Worm (Caenorhabditis elegans) whole organism, L1 larva: ENCODE data around the gene rps-13.

Experiments used
- C16A3.4 ChIP-seq: fragments of 150-350 bp; optimal IDR thresholded peaks from 2 replicates; lab custom pipeline; 2014; ENCODE audit warnings: missing biosample characterization, missing genetic modification characterization
- C34B4.2 ChIP-seq: sonication (generic microtip); optimal IDR thresholded peaks from 2 replicates; lab custom pipeline; 2017; ENCODE audit warnings: mild to moderate bottlenecking, missing genetic modification characterization, missing compliant biosample characterization
- aha-1 ChIP-seq: fragments of 150-350 bp; optimal IDR thresholded peaks from 2 replicates; lab custom pipeline; 2014; ENCODE audit warnings: missing biosample characterization, missing genetic modification characterization
- alr-1 ChIP-seq: fragments of 200-800 bp; sonication (Bioruptor generic); optimal IDR thresholded peaks from 2 replicates; lab custom pipeline; 2018; ENCODE audit warnings: borderline replicate concordance, mild to moderate bottlenecking, missing genetic modification characterization, missing compliant biosample characterization
- blmp-1 ChIP-seq: fragments of 150-350 bp; optimal IDR thresholded peaks from 2 replicates; lab custom pipeline; 2014; ENCODE audit warnings: missing biosample characterization, missing genetic modification characterization
- ceh-63 ChIP-seq: fragments of 200-800 bp; sonication (Bioruptor generic); optimal IDR thresholded peaks from 2 replicates; lab custom pipeline; 2018; ENCODE audit warnings: mild to moderate bottlenecking, missing genetic modification characterization, missing compliant biosample characterization
- ceh-8 ChIP-seq: fragments of 200-800 bp; sonication (Bioruptor generic); optimal IDR thresholded peaks from 2 replicates; lab custom pipeline; 2018; ENCODE audit warnings: mild to moderate bottlenecking, missing genetic modification characterization, moderate library complexity, missing compliant biosample characterization
- ceh-88 ChIP-seq: fragments of 200-800 bp; sonication (Bioruptor generic); IDR thresholded peaks from 2 replicates; pipeline ENCODE4 v1.3.6; 2022; ENCODE audit warnings: missing genetic modification characterization, missing compliant biosample characterization
- dpl-1 ChIP-seq, 3 experiments: fragments of 150-350 bp in 2 of 3; sonication (generic microtip) in 1 of 3; optimal IDR thresholded peaks; 2 replicates each; lab custom pipeline; 2014 to 2017; ENCODE audit warnings: missing biosample characterization in 3 of 3, missing genetic modification characterization in 3 of 3, missing genetic modification reagents in 3 of 3
- dsc-1 ChIP-seq: sonication (generic microtip); optimal IDR thresholded peaks from 2 replicates; lab custom pipeline; 2016; ENCODE audit warnings: mild to moderate bottlenecking, missing genetic modification characterization, missing compliant biosample characterization
- efl-3 ChIP-seq: fragments of 200-800 bp; sonication (Bioruptor generic); optimal IDR thresholded peaks from 2 replicates; lab custom pipeline; 2018; ENCODE audit warnings: mild to moderate bottlenecking, missing genetic modification characterization, missing compliant biosample characterization
- elt-2 ChIP-seq: sonication (generic microtip); optimal IDR thresholded peaks from 2 replicates; lab custom pipeline; 2016; ENCODE audit warnings: missing genetic modification characterization, mild to moderate bottlenecking, inconsistent platforms, missing compliant biosample characterization, missing genetic modification reagents
- elt-3 ChIP-seq, 6 experiments: fragments of 150-350 bp in 1 of 6; sonication (generic microtip); optimal IDR thresholded peaks; 2 replicates each; lab custom pipeline; 2017 to 2018; ENCODE audit warnings: missing biosample characterization in 6 of 6, missing genetic modification characterization in 6 of 6, inconsistent platforms in 1 of 6
- ets-5 ChIP-seq: fragments of 200-800 bp; sonication (Bioruptor generic); IDR thresholded peaks from 2 replicates; pipeline ENCODE4 v1.3.6; 2022; ENCODE audit warnings: missing genetic modification characterization, missing compliant biosample characterization
- fkh-10 ChIP-seq: sonication (generic microtip); optimal IDR thresholded peaks from 2 replicates; lab custom pipeline; 2017; ENCODE audit warnings: missing biosample characterization, missing genetic modification reagents, missing genetic modification characterization
- fkh-8 ChIP-seq: sonication (generic microtip); optimal IDR thresholded peaks from 2 replicates; lab custom pipeline; 2016; ENCODE audit warnings: mild to moderate bottlenecking, missing genetic modification characterization, missing compliant biosample characterization
- fos-1 ChIP-seq: fragments of 150-350 bp; optimal IDR thresholded peaks from 2 replicates; lab custom pipeline; 2014; ENCODE audit warnings: missing biosample characterization, missing genetic modification characterization
- hlh-17 ChIP-seq: fragments of 200-800 bp; sonication (Bioruptor generic); optimal IDR thresholded peaks from 2 replicates; lab custom pipeline; 2018; ENCODE audit warnings: missing genetic modification characterization, mild to moderate bottlenecking, missing compliant biosample characterization, moderate library complexity, borderline replicate concordance
- hlh-4 ChIP-seq: sonication (generic microtip); optimal IDR thresholded peaks from 2 replicates; lab custom pipeline; 2016; ENCODE audit warnings: mild to moderate bottlenecking, missing genetic modification characterization, missing compliant biosample characterization
- irx-1 ChIP-seq: sonication (generic microtip); optimal IDR thresholded peaks from 2 replicates; lab custom pipeline; 2016; ENCODE audit warnings: missing genetic modification characterization, missing compliant biosample characterization
- isw-1 ChIP-seq: fragments of 200-800 bp; sonication (Bioruptor generic); IDR thresholded peaks from 2 replicates; pipeline ENCODE4 v1.3.6; 2022; ENCODE audit warnings: missing genetic modification characterization, missing compliant biosample characterization
- jun-1 ChIP-seq: fragments of 150-350 bp; optimal IDR thresholded peaks from 2 replicates; lab custom pipeline; 2014; ENCODE audit warnings: missing biosample characterization, missing genetic modification reagents, missing genetic modification characterization
- lin-13 ChIP-seq: fragments of 150-350 bp; optimal IDR thresholded peaks from 2 replicates; lab custom pipeline; 2014; ENCODE audit warnings: missing biosample characterization, missing genetic modification reagents, missing genetic modification characterization
- lin-35 ChIP-seq, 2 experiments: fragments of 150-350 bp; optimal IDR thresholded peaks; 2 replicates each; lab custom pipeline; 2014; ENCODE audit warnings: missing biosample characterization in 2 of 2, missing genetic modification characterization in 2 of 2, missing genetic modification reagents in 2 of 2
- lin-39 ChIP-seq: fragments of 150-350 bp; optimal IDR thresholded peaks from 2 replicates; lab custom pipeline; 2014; ENCODE audit warnings: missing biosample characterization, missing genetic modification reagents, missing genetic modification characterization
- lir-3 ChIP-seq: sonication (generic microtip); optimal IDR thresholded peaks from 2 replicates; lab custom pipeline; 2016; ENCODE audit warnings: mild to moderate bottlenecking, missing genetic modification characterization, moderate library complexity, missing compliant biosample characterization; ENCODE audit not compliant: poor library complexity
- lsy-2 ChIP-seq, 2 experiments: fragments of 150-350 bp; optimal IDR thresholded peaks; 2 replicates each; lab custom pipeline; 2014; ENCODE audit warnings: missing biosample characterization in 2 of 2, missing genetic modification characterization in 2 of 2
- mdl-1 ChIP-seq, 2 experiments: fragments of 150-350 bp; optimal IDR thresholded peaks; 2 replicates each; lab custom pipeline; 2014 to 2017; ENCODE audit warnings: missing biosample characterization in 2 of 2, missing genetic modification characterization in 2 of 2, inconsistent platforms in 1 of 2
- mep-1 ChIP-seq: fragments of 150-350 bp; optimal IDR thresholded peaks from 2 replicates; lab custom pipeline; 2014; ENCODE audit warnings: missing biosample characterization, missing genetic modification characterization
- nhr-11 ChIP-seq: fragments of 150-350 bp; optimal IDR thresholded peaks from 2 replicates; lab custom pipeline; 2014; ENCODE audit warnings: missing biosample characterization, missing genetic modification characterization
- nhr-12 ChIP-seq: sonication (generic microtip); optimal IDR thresholded peaks from 2 replicates; lab custom pipeline; 2017; ENCODE audit warnings: missing biosample characterization, missing genetic modification characterization
- nhr-19 ChIP-seq: fragments of 200-800 bp; sonication (Bioruptor generic); conservative IDR thresholded peaks from 2 replicates; pipeline ENCODE4 v1.3.6; 2022; ENCODE audit warnings: missing genetic modification characterization, missing compliant biosample characterization
- nhr-20 ChIP-seq: sonication (generic microtip); optimal IDR thresholded peaks from 2 replicates; lab custom pipeline; 2016; ENCODE audit warnings: mild to moderate bottlenecking, missing genetic modification characterization, missing compliant biosample characterization
- nhr-47 ChIP-seq: sonication (generic microtip); optimal IDR thresholded peaks from 2 replicates; lab custom pipeline; 2016; ENCODE audit warnings: mild to moderate bottlenecking, missing genetic modification characterization, moderate library complexity, missing compliant biosample characterization
- nhr-71 ChIP-seq: sonication (generic microtip); optimal IDR thresholded peaks from 2 replicates; lab custom pipeline; 2016; ENCODE audit warnings: mild to moderate bottlenecking, missing genetic modification characterization, moderate library complexity, missing compliant biosample characterization
- nhr-76 ChIP-seq: sonication (generic microtip); optimal IDR thresholded peaks from 2 replicates; lab custom pipeline; 2017; ENCODE audit warnings: missing biosample characterization, missing genetic modification characterization
- nhr-77 ChIP-seq: fragments of 150-350 bp; optimal IDR thresholded peaks from 2 replicates; lab custom pipeline; 2014; ENCODE audit warnings: missing biosample characterization, missing genetic modification characterization
- nhr-84 ChIP-seq: sonication (generic microtip); optimal IDR thresholded peaks from 2 replicates; lab custom pipeline; 2017; ENCODE audit warnings: missing biosample characterization, missing genetic modification characterization
- pax-3 ChIP-seq: fragments of 200-800 bp; sonication (Bioruptor generic); optimal IDR thresholded peaks from 2 replicates; lab custom pipeline; 2018; ENCODE audit warnings: mild to moderate bottlenecking, missing genetic modification characterization, moderate library complexity, missing compliant biosample characterization
- snu-23 ChIP-seq: sonication (generic microtip); optimal IDR thresholded peaks from 2 replicates; lab custom pipeline; 2016; ENCODE audit warnings: missing genetic modification characterization, missing compliant biosample characterization
- swsn-7 ChIP-seq: sonication (generic microtip); optimal IDR thresholded peaks from 2 replicates; lab custom pipeline; 2016; ENCODE audit warnings: missing genetic modification characterization, missing compliant biosample characterization
- tlp-1 ChIP-seq: fragments of 150-350 bp; optimal IDR thresholded peaks from 2 replicates; lab custom pipeline; 2014; ENCODE audit warnings: missing biosample characterization, missing genetic modification characterization
- unc-130 ChIP-seq: fragments of 150-350 bp; optimal IDR thresholded peaks from 2 replicates; lab custom pipeline; 2017; ENCODE audit warnings: missing biosample characterization, missing genetic modification characterization, inconsistent platforms
- unc-30 ChIP-seq: sonication (generic microtip); optimal IDR thresholded peaks from 2 replicates; lab custom pipeline; 2017; ENCODE audit warnings: missing biosample characterization, missing genetic modification characterization
- vab-15 ChIP-seq: sonication (generic microtip); optimal IDR thresholded peaks from 2 replicates; lab custom pipeline; 2017; ENCODE audit warnings: missing genotype, mild to moderate bottlenecking, missing genetic modification characterization, missing compliant biosample characterization
- ztf-11 ChIP-seq, 2 experiments: sonication (generic microtip); optimal IDR thresholded peaks; 2 replicates each; lab custom pipeline; 2016 to 2017; ENCODE audit warnings: missing genetic modification characterization in 2 of 2, missing biosample characterization in 1 of 2, missing compliant biosample characterization in 1 of 2

Gene rps-13

ce11 chrIII:6396381-6396780 is 21.6 kb upstream of the rps-13 start (continued):
- TF ChIP-seq dsc-1 (tag; lab: Kevin White, UChicago) (no peak), jun-1 (tag; lab: Kevin White, UChicago) (peak; percentile 27), nhr-71 (tag; lab: Kevin White, UChicago) (peak; percentile 47), nhr-76 (tag; lab: Kevin White, UChicago) (no peak), ztf-11 (tag; optimal IDR thresholded peaks at IDR 0.05; lab: Kevin White, UChicago) (no peak), C34B4.2 (tag; lab: Kevin White, UChicago) (no peak)

- no peak for TF ChIP-seq unc-130
- no peak for TF ChIP-seq lin-13 (GFP tag; lab: Kevin White, UChicago)
- TF ChIP-seq fkh-10 (GFP tag; lab: Kevin White, UChicago), result no peak
- no peak for TF ChIP-seq ceh-63 (GFP tag; lab: Kevin White, UChicago)
- TF ChIP-seq elt-3 (tag; optimal IDR thresholded peaks at IDR 0.05; lab: Kevin White, UChicago), result peak in 3 of 6 experiments; percentile 21 to 40 (median 35)
- no peak for TF ChIP-seq aha-1
- TF ChIP-seq dpl-1 (GFP tag; optimal IDR thresholded peaks at IDR 0.05; lab: Kevin White, UChicago), result no peak
- TF ChIP-seq irx-1, result no peak
- TF ChIP-seq nhr-71 (tag; lab: Kevin White, UChicago), result peak; percentile 12
- TF ChIP-seq fos-1, result no peak
- no peak for TF ChIP-seq nhr-19 (GFP tag; lab: Robert Waterston, UW)
- no peak for TF ChIP-seq ets-5 (GFP tag; lab: Robert Waterston, UW)
- no peak for TF ChIP-seq swsn-7 (tag; lab: Kevin White, UChicago)
- no peak for TF ChIP-seq lin-39 (tag; lab: Kevin White, UChicago)
- no peak for TF ChIP-seq tlp-1
- no peak for TF ChIP-seq ceh-88 (GFP tag; lab: Robert Waterston, UW)
- no peak for TF ChIP-seq elt-2 (tag; lab: Kevin White, UChicago)
- no peak for TF ChIP-seq C16A3.4 (tag; lab: Kevin White, UChicago)
- no peak for TF ChIP-seq fkh-8
- TF ChIP-seq nhr-20, result peak; percentile 19
- no peak for TF ChIP-seq vab-15
- no peak for TF ChIP-seq mep-1 (tag; lab: Kevin White, UChicago)
- TF ChIP-seq efl-3 (GFP tag; lab: Kevin White, UChicago), result no peak
- TF ChIP-seq nhr-12, result no peak
- TF ChIP-seq lin-35 (GFP tag; optimal IDR thresholded peaks at IDR 0.05; lab: Kevin White, UChicago), result peak in 1 of 2 experiments; percentile 0
- TF ChIP-seq hlh-17, result no peak
- peak; percentile 46 for TF ChIP-seq blmp-1 (tag; lab: Kevin White, UChicago)
- TF ChIP-seq nhr-47 (tag; lab: Kevin White, UChicago), result no peak
- no peak for TF ChIP-seq ceh-8 (GFP tag; lab: Kevin White, UChicago)
- no peak for TF ChIP-seq C34B4.2 (tag; lab: Kevin White, UChicago)
- no peak for TF ChIP-seq nhr-84 (tag; lab: Kevin White, UChicago)
- TF ChIP-seq snu-23 (GFP tag; lab: Kevin White, UChicago), result no peak
- no peak for TF ChIP-seq lir-3 (tag; lab: Kevin White, UChicago)
- TF ChIP-seq mdl-1 (tag; optimal IDR thresholded peaks at IDR 0.05; lab: Kevin White, UChicago), result peak in 1 of 2 experiments; percentile 3
Observed at ce11 chrIII:6395706-6396232, 21.0 kb upstream of the rps-13 start, which contains the start of gene oatr-1. oatr-1 (minus strand) TSS chrIII:6396182.

ce11 chrIII:6390644-6391043 is 15.8 kb upstream of the rps-13 start, which contains the start of gene smrc-1:
smrc-1 (plus strand) TSS chrIII:6390944.
- TF ChIP-seq blmp-1 (tag; lab: Kevin White, UChicago) (no peak), hlh-4 (tag; lab: Kevin White, UChicago) (no peak), nhr-11 (tag; lab: Kevin White, UChicago) (no peak), lsy-2 (tag; optimal IDR thresholded peaks at IDR 0.05; lab: Kevin White, UChicago) (no peak), alr-1 (no peak), snu-23 (GFP tag; lab: Kevin White, UChicago) (no peak), C34B4.2 (tag; lab: Kevin White, UChicago) (no peak), C16A3.4 (tag; lab: Kevin White, UChicago) (no peak), unc-30 (tag; lab: Kevin White, UChicago) (no peak), isw-1 (GFP tag; lab: Robert Waterston, UW) (no peak), nhr-12 (no peak), pax-3 (tag; lab: Kevin White, UChicago) (no peak), nhr-77 (tag; lab: Kevin White, UChicago) (no peak)
- TF ChIP-seq, all 84 proteins: peak for 0
